Fruit fly (Drosophila melanogaster) whole organism, embryonic: ENCODE data around the gene nxf2.

Source experiments
- Atf6 ChIP-seq: fragments of 200-800 bp; sonication (Bioruptor generic); IDR thresholded peaks from 2 replicates; pipeline ENCODE4 v1.3.6; 2022; ENCODE audit warnings: missing biosample characterization, missing genetic modification characterization
- B-H1 ChIP-seq: fragments of 200-800 bp; sonication (Bioruptor generic); IDR thresholded peaks from 3 replicates; pipeline ENCODE4 v1.3.6; 2022; ENCODE audit warnings: missing biosample characterization, missing genetic modification characterization
- CG10147 ChIP-seq: fragments of 200-800 bp; sonication (Bioruptor generic); optimal IDR thresholded peaks from 2 replicates; lab custom pipeline; 2019; ENCODE audit warnings: missing biosample characterization, mild to moderate bottlenecking, missing genetic modification characterization, moderate library complexity
- CG10209 ChIP-seq: fragments of 200-800 bp; sonication (Bioruptor generic); optimal IDR thresholded peaks from 3 replicates; lab custom pipeline; 2017; ENCODE audit warnings: missing biosample characterization, mild to moderate bottlenecking, missing genetic modification characterization, missing genetic modification reagents
- CG10267 ChIP-seq: fragments of 200-800 bp; sonication (Bioruptor generic); optimal IDR thresholded peaks from 2 replicates; lab custom pipeline; 2018; ENCODE audit warnings: missing biosample characterization, mild to moderate bottlenecking, missing genetic modification characterization, moderate library complexity
- CG10321 ChIP-seq: fragments of 200-800 bp; sonication (Bioruptor generic); IDR thresholded peaks from 2 replicates; pipeline ENCODE4 v1.3.6; 2022; ENCODE audit warnings: missing biosample characterization, missing genetic modification characterization
- CG10462 ChIP-seq: fragments of 200-800 bp; sonication (Bioruptor generic); optimal IDR thresholded peaks from 2 replicates; lab custom pipeline; 2016; ENCODE audit warnings: missing biosample characterization, missing genetic modification characterization
- CG10565 ChIP-seq: fragments of 200-800 bp; sonication (Bioruptor generic); optimal IDR thresholded peaks from 3 replicates; lab custom pipeline; 2016; ENCODE audit warnings: missing biosample characterization, mild to moderate bottlenecking, missing genetic modification characterization
- CG11247 ChIP-seq: fragments of 200-800 bp; sonication (Bioruptor generic); IDR thresholded peaks from 2 replicates; pipeline ENCODE4 v1.3.6; 2022; ENCODE audit warnings: missing biosample characterization, missing genetic modification characterization
- CG11398 ChIP-seq: fragments of 200-800 bp; sonication (Bioruptor generic); optimal IDR thresholded peaks from 2 replicates; lab custom pipeline; 2016; ENCODE audit warnings: missing biosample characterization, missing genetic modification characterization
- CG13894 ChIP-seq: fragments of 200-800 bp; sonication (Bioruptor generic); optimal IDR thresholded peaks from 3 replicates; lab custom pipeline; 2018; ENCODE audit warnings: missing biosample characterization, mild to moderate bottlenecking, missing genetic modification characterization, moderate library complexity
- CG14014 ChIP-seq: fragments of 200-800 bp; sonication (Bioruptor generic); IDR thresholded peaks from 2 replicates; pipeline ENCODE4 v1.3.6; 2022; ENCODE audit warnings: missing biosample characterization, missing genetic modification characterization
- CG1832 ChIP-seq: fragments of 200-800 bp; sonication (Bioruptor generic); optimal IDR thresholded peaks from 2 replicates; lab custom pipeline; 2017; ENCODE audit warnings: missing biosample characterization, mild to moderate bottlenecking, missing genetic modification characterization, inconsistent platforms
- CG2875 ChIP-seq: fragments of 200-800 bp; sonication (Bioruptor generic); optimal IDR thresholded peaks from 2 replicates; lab custom pipeline; 2017; ENCODE audit warnings: missing biosample characterization, mild to moderate bottlenecking, missing genetic modification characterization, missing genetic modification reagents
- CG33213 ChIP-seq: fragments of 200-800 bp; sonication (Bioruptor generic); optimal IDR thresholded peaks from 3 replicates; lab custom pipeline; 2016; ENCODE audit warnings: missing biosample characterization, missing genetic modification characterization
- CG4328 ChIP-seq: fragments of 200-800 bp; sonication (Bioruptor generic); optimal IDR thresholded peaks from 3 replicates; lab custom pipeline; 2017; ENCODE audit warnings: missing biosample characterization, missing genetic modification reagents, missing genetic modification characterization
- CG4360 ChIP-seq: fragments of 200-800 bp; sonication (Bioruptor generic); IDR thresholded peaks from 2 replicates; pipeline ENCODE4 v1.3.6; 2022; ENCODE audit warnings: missing biosample characterization, missing genetic modification characterization
- CG4854 ChIP-seq: fragments of 200-800 bp; sonication (Bioruptor generic); optimal IDR thresholded peaks from 2 replicates; lab custom pipeline; 2016; ENCODE audit warnings: missing biosample characterization, missing genetic modification characterization, inconsistent platforms
- CG5180 ChIP-seq: fragments of 200-800 bp; sonication (Bioruptor generic); optimal IDR thresholded peaks from 3 replicates; lab custom pipeline; 2017; ENCODE audit warnings: missing biosample characterization, missing genetic modification characterization, mild to moderate bottlenecking, moderate library complexity, missing genetic modification reagents
- CG5245 ChIP-seq: fragments of 200-800 bp; sonication (Bioruptor generic); optimal IDR thresholded peaks from 3 replicates; lab custom pipeline; 2016; ENCODE audit warnings: missing biosample characterization, missing genetic modification characterization
- CG6683 ChIP-seq: fragments of 200-800 bp; sonication (Bioruptor generic); optimal IDR thresholded peaks from 2 replicates; lab custom pipeline; 2017; ENCODE audit warnings: missing biosample characterization, mild to moderate bottlenecking, missing genetic modification characterization, missing genetic modification reagents
- CG6813 ChIP-seq: fragments of 200-800 bp; sonication (Bioruptor generic); optimal IDR thresholded peaks from 2 replicates; lab custom pipeline; 2017; ENCODE audit warnings: missing biosample characterization, missing genetic modification characterization, mild to moderate bottlenecking, moderate library complexity, missing genetic modification reagents
- CG7745 ChIP-seq: fragments of 200-800 bp; sonication (Bioruptor generic); optimal IDR thresholded peaks from 2 replicates; lab custom pipeline; 2018; ENCODE audit warnings: missing biosample characterization, mild to moderate bottlenecking, missing genetic modification characterization, moderate library complexity
- CG8765 ChIP-seq: fragments of 200-800 bp; sonication (Bioruptor generic); IDR thresholded peaks from 2 replicates; pipeline ENCODE4 v1.3.6; 2022; ENCODE audit warnings: missing biosample characterization, missing genetic modification characterization
- CG9609 ChIP-seq: fragments of 200-800 bp; sonication (Bioruptor generic); optimal IDR thresholded peaks from 3 replicates; lab custom pipeline; 2016; ENCODE audit warnings: missing biosample characterization, missing genetic modification characterization
- CHES-1-like ChIP-seq: fragments of 200-800 bp; sonication (Bioruptor generic); optimal IDR thresholded peaks from 2 replicates; lab custom pipeline; 2016; ENCODE audit warnings: missing biosample characterization, missing genetic modification characterization
- Camta ChIP-seq: fragments of 200-800 bp; sonication (Bioruptor generic); optimal IDR thresholded peaks from 2 replicates; lab custom pipeline; 2016; ENCODE audit warnings: missing biosample characterization, missing genetic modification characterization
- Deaf1 ChIP-seq: fragments of 200-800 bp; optimal IDR thresholded peaks from 3 replicates; lab custom pipeline; 2019; ENCODE audit warnings: missing biosample characterization, mild to moderate bottlenecking, missing genetic modification characterization, moderate library complexity
- Drgx ChIP-seq: fragments of 200-800 bp; sonication (Bioruptor generic); IDR thresholded peaks from 2 replicates; pipeline ENCODE4 v1.3.6; 2022; ENCODE audit warnings: missing biosample characterization, missing genetic modification characterization
- Nf-YB ChIP-seq: fragments of 200-800 bp; sonication (Bioruptor generic); optimal IDR thresholded peaks from 3 replicates; lab custom pipeline; 2019; ENCODE audit warnings: missing biosample characterization, mild to moderate bottlenecking, missing genetic modification characterization, moderate library complexity
- Sin3A ChIP-seq: fragments of >200 bp; optimal IDR thresholded peaks from 2 replicates; lab custom pipeline; 2018
- Spps ChIP-seq: fragments of 200-800 bp; sonication (Bioruptor generic); optimal IDR thresholded peaks from 2 replicates; lab custom pipeline; 2018; ENCODE audit warnings: missing biosample characterization, mild to moderate bottlenecking, missing genetic modification characterization
- Tbp ChIP-seq: fragments of >200 bp; optimal IDR thresholded peaks from 2 replicates; lab custom pipeline; 2018; ENCODE audit warnings: missing biosample characterization, missing genetic modification characterization
- al ChIP-seq: fragments of 200-800 bp; sonication (Bioruptor generic); IDR thresholded peaks from 2 replicates; pipeline ENCODE4 v1.3.6; 2022; ENCODE audit warnings: missing biosample characterization, missing genetic modification characterization
- ara ChIP-seq: fragments of 200-800 bp; sonication (Bioruptor generic); IDR thresholded peaks from 2 replicates; pipeline ENCODE4 v1.3.6; 2022; ENCODE audit warnings: missing biosample characterization, missing genetic modification characterization
- br ChIP-seq: fragments of >200 bp; optimal IDR thresholded peaks from 2 replicates; lab custom pipeline; 2017
- chif ChIP-seq, 2 experiments: fragments of 200-800 bp; sonication (Bioruptor generic); optimal IDR thresholded peaks; 3 replicates each; lab custom pipeline; 2016; ENCODE audit warnings: missing biosample characterization in 2 of 2, missing genetic modification characterization in 2 of 2
- danr ChIP-seq: fragments of 200-800 bp; sonication (Bioruptor generic); IDR thresholded peaks from 2 replicates; pipeline ENCODE4 v1.3.6; 2022; ENCODE audit warnings: missing biosample characterization, missing genetic modification characterization
- esg ChIP-seq: fragments of 200-800 bp; sonication (Bioruptor generic); conservative IDR thresholded peaks from 2 replicates; pipeline ENCODE4 v1.3.6; 2022; ENCODE audit warnings: missing biosample characterization, missing genetic modification characterization
- fd96Cb ChIP-seq: fragments of 200-800 bp; sonication (Bioruptor generic); optimal IDR thresholded peaks from 2 replicates; lab custom pipeline; 2018; ENCODE audit warnings: missing biosample characterization, mild to moderate bottlenecking, missing genetic modification characterization, moderate library complexity
- jumu ChIP-seq: fragments of 200-800 bp; sonication (Bioruptor generic); optimal IDR thresholded peaks from 3 replicates; lab custom pipeline; 2016; ENCODE audit warnings: missing biosample characterization, missing genetic modification characterization
- kah ChIP-seq: fragments of 200-800 bp; sonication (Bioruptor generic); optimal IDR thresholded peaks from 2 replicates; lab custom pipeline; 2018; ENCODE audit warnings: missing biosample characterization, mild to moderate bottlenecking, missing genetic modification characterization
- knrl ChIP-seq: fragments of 200-800 bp; sonication (Bioruptor generic); IDR thresholded peaks from 3 replicates; pipeline ENCODE4 v1.3.6; 2022; ENCODE audit warnings: missing biosample characterization, missing genetic modification characterization; ENCODE audit not compliant: partially characterized antibody
- lilli ChIP-seq: fragments of 200-800 bp; sonication (Bioruptor generic); optimal IDR thresholded peaks from 3 replicates; lab custom pipeline; 2016; ENCODE audit warnings: missing biosample characterization, missing genetic modification characterization
- mld ChIP-seq: fragments of 200-800 bp; sonication (Bioruptor generic); IDR thresholded peaks from 3 replicates; pipeline ENCODE4 v1.3.6; 2022; ENCODE audit warnings: missing biosample characterization, missing genetic modification characterization; ENCODE audit not compliant: partially characterized antibody
- otp ChIP-seq: fragments of 200-800 bp; sonication (Bioruptor generic); IDR thresholded peaks from 3 replicates; pipeline ENCODE4, ENCODE4 v1.3.6; 2022; ENCODE audit warnings: missing biosample characterization, missing genetic modification characterization
- pb ChIP-seq: fragments of 200-800 bp; sonication (Bioruptor generic); optimal IDR thresholded peaks from 3 replicates; lab custom pipeline; 2016; ENCODE audit warnings: missing biosample characterization, missing genetic modification characterization
- pum ChIP-seq: fragments of 200-800 bp; sonication (Bioruptor generic); optimal IDR thresholded peaks from 2 replicates; lab custom pipeline; 2016; ENCODE audit warnings: missing biosample characterization, missing genetic modification characterization
- ro ChIP-seq: fragments of 200-800 bp; sonication (Bioruptor generic); IDR thresholded peaks from 2 replicates; pipeline ENCODE4 v1.3.6; 2022; ENCODE audit warnings: missing biosample characterization, missing genetic modification characterization
- tgo ChIP-seq: fragments of 200-800 bp; sonication (Bioruptor generic); IDR thresholded peaks from 3 replicates; pipeline ENCODE4 v1.3.6; 2022; ENCODE audit warnings: missing biosample characterization, missing genetic modification characterization
- tin ChIP-seq: fragments of 200-800 bp; sonication (Bioruptor generic); optimal IDR thresholded peaks from 3 replicates; lab custom pipeline; 2016; ENCODE audit warnings: missing biosample characterization, missing genetic modification characterization

The nxf2 gene

DNA sequence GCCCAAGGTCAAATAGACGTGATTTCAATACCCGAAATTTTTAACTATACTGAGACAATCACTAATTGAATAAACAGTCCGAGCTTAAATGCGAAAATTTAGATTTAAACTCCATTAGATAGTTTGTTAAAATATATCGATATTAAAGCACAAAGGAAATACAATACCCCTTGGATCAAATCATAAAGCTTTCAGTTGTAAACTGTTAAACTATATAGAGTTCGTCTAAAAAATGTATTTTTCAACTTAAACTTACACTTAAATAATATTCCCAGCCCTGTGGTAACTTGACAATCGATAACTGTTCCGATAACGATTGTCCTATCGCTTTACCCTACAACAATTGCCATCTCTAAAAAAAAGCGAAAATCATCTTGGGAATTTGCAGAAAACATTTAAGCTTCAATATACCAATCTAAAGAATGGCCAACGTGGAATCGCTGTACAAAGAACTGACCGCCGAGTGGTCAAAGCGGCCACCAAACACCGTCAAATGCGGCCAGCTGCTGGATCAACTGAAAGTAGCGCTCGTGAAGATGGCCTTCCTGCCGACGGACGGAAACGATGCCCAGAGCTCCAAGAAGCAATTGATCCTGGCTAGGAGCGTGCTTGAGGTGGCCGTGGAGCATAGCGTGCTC lies 2.7 kb upstream of the nxf2 start, which contains the start of gene Rpn12 (continued):
- TF ChIP-seq mld (GFP tag; lab: Robert Waterston, UW) (0 out of 3 replicates have a peak, but pooled peaks have one; percentile 49), esg (no peak), CG6813 (GFP tag; lab: Kevin White, UChicago) (no peak), ro (GFP tag; lab: Robert Waterston, UW) (no peak), CG11398 (no peak), chif (GFP tag; optimal IDR thresholded peaks at IDR 0.05; lab: Kevin White, UChicago) (no peak), Nf-YB (no peak), Sin3A (lab: Kevin White, UChicago) (no peak), CG13894 (peak; percentile 66), fd96Cb (tag; lab: Kevin White, UChicago) (no peak), CG10565 (GFP tag; lab: Kevin White, UChicago) (no peak), Drgx (GFP tag; lab: Robert Waterston, UW) (no peak), pum (GFP tag; lab: Kevin White, UChicago) (peak; percentile 10), Atf6 (GFP tag; lab: Robert Waterston, UW) (no peak; the same call in 1 of the 2 replicates), CG11247 (0 out of 2 replicates have a peak, but pooled peaks have one; percentile 22), tgo (GFP tag; lab: Robert Waterston, UW) (no peak), CHES-1-like (GFP tag; lab: Kevin White, UChicago) (peak; percentile 36), Deaf1 (tag; lab: Kevin White, UChicago) (no peak), CG10147 (peak; percentile 59), CG5180 (GFP tag; lab: Kevin White, UChicago) (no peak), CG8765 (GFP tag; lab: Robert Waterston, UW) (no peak), pb (GFP tag; lab: Kevin White, UChicago) (no peak), danr (GFP tag; lab: Robert Waterston, UW) (no peak), Spps (tag; lab: Kevin White, UChicago) (no peak), otp (no peak), Tbp (GFP tag; lab: Kevin White, UChicago) (no peak), CG10209 (GFP tag; lab: Kevin White, UChicago) (no peak), B-H1 (no peak), CG14014 (GFP tag; lab: Robert Waterston, UW) (no peak; the same call in 1 of the 2 replicates), CG5245 (GFP tag; lab: Kevin White, UChicago) (no peak), knrl (peak; percentile 75; the same call in 2 of the 3 replicates), CG9609 (GFP tag; lab: Kevin White, UChicago) (no peak), CG2875 (GFP tag; lab: Kevin White, UChicago) (no peak), lilli (GFP tag; lab: Kevin White, UChicago) (peak; percentile 58), kah (GFP tag; lab: Kevin White, UChicago) (no peak), CG10462 (GFP tag; lab: Kevin White, UChicago) (no peak), br (lab: Kevin White, UChicago) (no peak), CG7745 (tag; lab: Kevin White, UChicago) (no peak), jumu (GFP tag; lab: Kevin White, UChicago) (no peak), CG4854 (no peak), ara (no peak), CG4328 (GFP tag; lab: Kevin White, UChicago) (no peak), al (GFP tag; lab: Robert Waterston, UW) (peak; percentile 15; the same call in 1 of the 2 replicates), CG6683 (GFP tag; lab: Kevin White, UChicago) (no peak), tin (GFP tag; lab: Kevin White, UChicago) (peak; percentile 5), CG10267 (tag; lab: Kevin White, UChicago) (peak; percentile 50), CG1832 (GFP tag; lab: Kevin White, UChicago) (no peak), CG33213 (no peak), CG4360 (GFP tag; lab: Robert Waterston, UW) (no peak), Camta (peak; percentile 10), CG10321 (GFP tag; lab: Robert Waterston, UW) (no peak)
